Worm (Caenorhabditis elegans): Measurements from ENCODE around the gene srsx-33.

- TF ChIP-seq zip-5 (tag; optimal IDR thresholded peaks at IDR 0.05), result no peak
- TF ChIP-seq dve-1 (tag; optimal IDR thresholded peaks at IDR 0.05), result no peak
- TF ChIP-seq pros-1 (tag; optimal IDR thresholded peaks at IDR 0.05), result no peak
Measured at ce11 chrV:11235876-11236275, 16.5 kb downstream of the srsx-33 start.

Data from whole organism, late embryonic.